In genomic region chr3L:4283428-4284089, dm6 we compare ENCODE assay signal across 1 fruit fly cellular context.
TF ChIP-seq lines count a peak whose summit lies in the region.

Gene srw, minus strand, starts transcription at chr3L:4283478.
Gene CG1316, plus strand, starts transcription at chr3L:4283851.

TF ChIP-seq in whole organism, embryonic, 481 proteins besides CTCF, POLR2A, EP300 and RAD21 (continued from another document and continues in another):
- no peak for TF ChIP-seq onecut (GFP tag; IDR thresholded peaks at IDR 0.05; lab: Robert Waterston, UW)
- TF ChIP-seq ara (GFP tag; IDR thresholded peaks at IDR 0.05; lab: Robert Waterston, UW), result no peak
- no peak for TF ChIP-seq CG12219 (GFP tag; optimal IDR thresholded peaks at IDR 0.05; lab: Kevin White, UChicago)
- TF ChIP-seq knrl (GFP tag; IDR thresholded peaks at IDR 0.05; lab: Robert Waterston, UW; ENCODE audit: partially characterized antibody), result peak; percentile 25; the same call in 1 of the 3 replicates
- no peak for TF ChIP-seq corto (GFP tag; optimal IDR thresholded peaks at IDR 0.05; lab: Kevin White, UChicago)
- TF ChIP-seq CG17186 (GFP tag; optimal IDR thresholded peaks at IDR 0.05; lab: Kevin White, UChicago), result no peak
- TF ChIP-seq CG12299 (tag; optimal IDR thresholded peaks at IDR 0.05; lab: Kevin White, UChicago), result no peak
- TF ChIP-seq CG6272 (GFP tag; IDR thresholded peaks at IDR 0.05; lab: Robert Waterston, UW), result no peak
- no peak for TF ChIP-seq ftz-f1 (GFP tag; optimal IDR thresholded peaks at IDR 0.05; lab: Kevin White, UChicago)
- no peak for TF ChIP-seq org-1 (GFP tag; optimal IDR thresholded peaks at IDR 0.05; lab: Kevin White, UChicago)
- TF ChIP-seq CG3847 (GFP tag; IDR thresholded peaks at IDR 0.05; lab: Robert Waterston, UW), result no peak
- TF ChIP-seq CG16863 (GFP tag; optimal IDR thresholded peaks at IDR 0.05; lab: Kevin White, UChicago), result no peak
- TF ChIP-seq vvl (GFP tag; IDR thresholded peaks at IDR 0.05; lab: Robert Waterston, UW), result no peak
- TF ChIP-seq odd (GFP tag; optimal IDR thresholded peaks at IDR 0.05; lab: Kevin White, UChicago), result no peak
- no peak for TF ChIP-seq CrebB (tag; optimal IDR thresholded peaks at IDR 0.05; lab: Kevin White, UChicago)
- no peak for TF ChIP-seq D (optimal IDR thresholded peaks at IDR 0.05; lab: Kevin White, UChicago)
- TF ChIP-seq D (GFP tag; optimal IDR thresholded peaks at IDR 0.05; lab: Kevin White, UChicago), result no peak
- 0 out of 2 replicates have a peak, but pooled peaks have one; percentile 39 for TF ChIP-seq unc-4 (GFP tag; IDR thresholded peaks at IDR 0.05; lab: Robert Waterston, UW; ENCODE audit: partially characterized antibody)
- no peak for TF ChIP-seq bowl (GFP tag; IDR thresholded peaks at IDR 0.05; lab: Robert Waterston, UW)
- TF ChIP-seq chif (GFP tag; optimal IDR thresholded peaks at IDR 0.05; lab: Kevin White, UChicago), result no peak
- TF ChIP-seq sens (GFP tag; lab: Kevin White, UChicago), result peak; percentile 26
- no peak for TF ChIP-seq Sox100B (GFP tag; optimal IDR thresholded peaks at IDR 0.05; lab: Kevin White, UChicago)
- TF ChIP-seq CG31388 (GFP tag; optimal IDR thresholded peaks at IDR 0.05; lab: Kevin White, UChicago), result no peak
- TF ChIP-seq CG2199 (GFP tag; IDR thresholded peaks at IDR 0.05; lab: Robert Waterston, UW), result no peak
- TF ChIP-seq crol (GFP tag; IDR thresholded peaks at IDR 0.05; lab: Robert Waterston, UW), result no peak
- TF ChIP-seq zen2 (GFP tag; IDR thresholded peaks at IDR 0.05; lab: Robert Waterston, UW; ENCODE audit: partially characterized antibody), result no peak
- TF ChIP-seq CG9727 (GFP tag; optimal IDR thresholded peaks at IDR 0.05; lab: Kevin White, UChicago), result no peak
- TF ChIP-seq CG12071 (GFP tag; optimal IDR thresholded peaks at IDR 0.05; lab: Kevin White, UChicago), result no peak
- no peak for TF ChIP-seq CG3838 (GFP tag; optimal IDR thresholded peaks at IDR 0.05; lab: Kevin White, UChicago)
- no peak for TF ChIP-seq gcm (GFP tag; optimal IDR thresholded peaks at IDR 0.05; lab: Kevin White, UChicago)
- TF ChIP-seq CG5180 (GFP tag; optimal IDR thresholded peaks at IDR 0.05; lab: Kevin White, UChicago), result no peak
- no peak for TF ChIP-seq dati (GFP tag; IDR thresholded peaks at IDR 0.05; lab: Robert Waterston, UW)
- TF ChIP-seq Fer2 (tag; optimal IDR thresholded peaks at IDR 0.05; lab: Kevin White, UChicago), result no peak
- no peak for TF ChIP-seq pnt (GFP tag; optimal IDR thresholded peaks at IDR 0.05; lab: Kevin White, UChicago)
- no peak for TF ChIP-seq CG17612 (GFP tag; IDR thresholded peaks at IDR 0.05; lab: Robert Waterston, UW)
- no peak for TF ChIP-seq zfh1 (GFP tag; IDR thresholded peaks at IDR 0.05; lab: Robert Waterston, UW)
- TF ChIP-seq Dll (GFP tag; IDR thresholded peaks at IDR 0.05; lab: Robert Waterston, UW; ENCODE audit: partially characterized antibody), result 0 out of 4 replicates have a peak, but pooled peaks have one; percentile 14
- TF ChIP-seq CG15514 (GFP tag; optimal IDR thresholded peaks at IDR 0.05; lab: Kevin White, UChicago), result peak; percentile 99
- no peak for TF ChIP-seq Fer3 (tag; optimal IDR thresholded peaks at IDR 0.05; lab: Kevin White, UChicago)
- TF ChIP-seq chinmo (GFP tag; IDR thresholded peaks at IDR 0.05; lab: Robert Waterston, UW; ENCODE audit: partially characterized antibody), result no peak
- TF ChIP-seq CG31441 (GFP tag; IDR thresholded peaks at IDR 0.05; lab: Robert Waterston, UW), result no peak
- no peak for TF ChIP-seq ttk (GFP tag; IDR thresholded peaks at IDR 0.05; lab: Robert Waterston, UW)
- TF ChIP-seq CG8281 (tag; optimal IDR thresholded peaks at IDR 0.05; lab: Kevin White, UChicago), result no peak
- no peak for TF ChIP-seq Hr39 (optimal IDR thresholded peaks at IDR 0.05; lab: Kevin White, UChicago)
- no peak for TF ChIP-seq Nf-YC (tag; optimal IDR thresholded peaks at IDR 0.05; lab: Kevin White, UChicago)
- no peak for TF ChIP-seq Lim3 (GFP tag; IDR thresholded peaks at IDR 0.05; lab: Robert Waterston, UW)
- TF ChIP-seq lola (GFP tag; optimal IDR thresholded peaks at IDR 0.05; lab: Kevin White, UChicago), result no peak
- no peak for TF ChIP-seq dmrt11E (tag; optimal IDR thresholded peaks at IDR 0.05; lab: Kevin White, UChicago)
- TF ChIP-seq CG10209 (GFP tag; optimal IDR thresholded peaks at IDR 0.05; lab: Kevin White, UChicago), result no peak
- peak; percentile 47 for TF ChIP-seq Scr (GFP tag; IDR thresholded peaks at IDR 0.05; lab: Robert Waterston, UW; ENCODE audit: partially characterized antibody)
- no peak for TF ChIP-seq ap (GFP tag; IDR thresholded peaks at IDR 0.05; lab: Robert Waterston, UW)
- TF ChIP-seq CG15011 (GFP tag; optimal IDR thresholded peaks at IDR 0.05; lab: Kevin White, UChicago), result no peak
- no peak for TF ChIP-seq Spps (tag; optimal IDR thresholded peaks at IDR 0.05; lab: Kevin White, UChicago)
- no peak for TF ChIP-seq MTF-1 (GFP tag; optimal IDR thresholded peaks at IDR 0.05; lab: Kevin White, UChicago; ENCODE audit: borderline replicate concordance)
- no peak for TF ChIP-seq CG8924 (tag; optimal IDR thresholded peaks at IDR 0.05; lab: Kevin White, UChicago)
- no peak for TF ChIP-seq disco-r (GFP tag; optimal IDR thresholded peaks at IDR 0.05; lab: Kevin White, UChicago)
- no peak for TF ChIP-seq CG6765 (GFP tag; optimal IDR thresholded peaks at IDR 0.05; lab: Kevin White, UChicago)
- TF ChIP-seq ham (GFP tag; IDR thresholded peaks at IDR 0.05; lab: Robert Waterston, UW), result no peak
- TF ChIP-seq sim (GFP tag; IDR thresholded peaks at IDR 0.05; lab: Robert Waterston, UW), result no peak
- no peak for TF ChIP-seq gro (GFP tag; optimal IDR thresholded peaks at IDR 0.05; lab: Kevin White, UChicago)
- no peak for TF ChIP-seq CG1602 (GFP tag; optimal IDR thresholded peaks at IDR 0.05; lab: Kevin White, UChicago)
- TF ChIP-seq jumu (GFP tag; optimal IDR thresholded peaks at IDR 0.05; lab: Kevin White, UChicago), result no peak
- TF ChIP-seq cg (GFP tag; optimal IDR thresholded peaks at IDR 0.05; lab: Kevin White, UChicago), result no peak
- TF ChIP-seq Oli (tag; optimal IDR thresholded peaks at IDR 0.05; lab: Kevin White, UChicago), result no peak
- TF ChIP-seq tin (GFP tag; optimal IDR thresholded peaks at IDR 0.05; lab: Kevin White, UChicago), result no peak
- TF ChIP-seq CG10462 (GFP tag; optimal IDR thresholded peaks at IDR 0.05; lab: Kevin White, UChicago), result no peak
- TF ChIP-seq CG4360 (GFP tag; IDR thresholded peaks at IDR 0.05; lab: Robert Waterston, UW), result no peak
- no peak for TF ChIP-seq Max (GFP tag; optimal IDR thresholded peaks at IDR 0.05; lab: Kevin White, UChicago)
- no peak for TF ChIP-seq wek (GFP tag; optimal IDR thresholded peaks at IDR 0.05; lab: Kevin White, UChicago)
- peak; percentile 54 for TF ChIP-seq HmgZ (tag; optimal IDR thresholded peaks at IDR 0.05; lab: Kevin White, UChicago)
- no peak for TF ChIP-seq run (tag; optimal IDR thresholded peaks at IDR 0.05; lab: Kevin White, UChicago)
- TF ChIP-seq danr (GFP tag; IDR thresholded peaks at IDR 0.05; lab: Robert Waterston, UW), result no peak
- TF ChIP-seq CG6854 (GFP tag; optimal IDR thresholded peaks at IDR 0.05; lab: Kevin White, UChicago), result no peak
- no peak for TF ChIP-seq CG12744 (GFP tag; optimal IDR thresholded peaks at IDR 0.05; lab: Kevin White, UChicago)
- TF ChIP-seq fd102C (GFP tag; optimal IDR thresholded peaks at IDR 0.05; lab: Kevin White, UChicago), result no peak
- TF ChIP-seq CG3726 (GFP tag; IDR thresholded peaks at IDR 0.05; lab: Robert Waterston, UW), result no peak
- no peak for TF ChIP-seq nerfin-1 (tag; optimal IDR thresholded peaks at IDR 0.05; lab: Kevin White, UChicago)
- peak; percentile 52 for TF ChIP-seq CG1603 (tag; optimal IDR thresholded peaks at IDR 0.05; lab: Kevin White, UChicago)
- TF ChIP-seq Pdp1 (GFP tag; optimal IDR thresholded peaks at IDR 0.05; lab: Kevin White, UChicago), result no peak
- no peak for TF ChIP-seq CG12942 (GFP tag; optimal IDR thresholded peaks at IDR 0.05; lab: Kevin White, UChicago)
- no peak for TF ChIP-seq bcd (GFP tag; optimal IDR thresholded peaks at IDR 0.05; lab: Kevin White, UChicago)
- TF ChIP-seq CG8765 (GFP tag; IDR thresholded peaks at IDR 0.05; lab: Robert Waterston, UW), result no peak
- TF ChIP-seq HLH4C (GFP tag; IDR thresholded peaks at IDR 0.05; lab: Robert Waterston, UW; ENCODE audit: partially characterized antibody), result no peak; the same call in 2 of the 3 replicates
- peak; percentile 81 for TF ChIP-seq Med (GFP tag; lab: Kevin White, UChicago)
- TF ChIP-seq maf-S (GFP tag; optimal IDR thresholded peaks at IDR 0.05; lab: Kevin White, UChicago), result no peak
- TF ChIP-seq C15 (GFP tag; IDR thresholded peaks at IDR 0.05; lab: Robert Waterston, UW), result no peak
- TF ChIP-seq bbx (GFP tag; IDR thresholded peaks at IDR 0.05; lab: Robert Waterston, UW; ENCODE audit: partially characterized antibody), result peak; percentile 60
- TF ChIP-seq CG13296 (GFP tag; optimal IDR thresholded peaks at IDR 0.05; lab: Kevin White, UChicago), result no peak
- no peak for TF ChIP-seq GATAe (GFP tag; conservative IDR thresholded peaks at IDR 0.05; lab: Robert Waterston, UW)
- no peak for TF ChIP-seq Lhr (GFP tag; optimal IDR thresholded peaks at IDR 0.05; lab: Kevin White, UChicago)
- no peak for TF ChIP-seq al (GFP tag; IDR thresholded peaks at IDR 0.05; lab: Robert Waterston, UW)
- TF ChIP-seq luna (GFP tag; optimal IDR thresholded peaks at IDR 0.05; lab: Kevin White, UChicago), result no peak
- no peak for TF ChIP-seq lbe (GFP tag; optimal IDR thresholded peaks at IDR 0.05; lab: Kevin White, UChicago)
- TF ChIP-seq CG10565 (GFP tag; optimal IDR thresholded peaks at IDR 0.05; lab: Kevin White, UChicago), result no peak
- no peak for TF ChIP-seq CG11093 (GFP tag; IDR thresholded peaks at IDR 0.05; lab: Robert Waterston, UW)
- TF ChIP-seq Hsf (GFP tag; optimal IDR thresholded peaks at IDR 0.05; lab: Kevin White, UChicago), result no peak
- no peak for TF ChIP-seq Dip3 (GFP tag; optimal IDR thresholded peaks at IDR 0.05; lab: Kevin White, UChicago)
- no peak for TF ChIP-seq CG6254 (GFP tag; optimal IDR thresholded peaks at IDR 0.05; lab: Kevin White, UChicago)
- TF ChIP-seq CG4730 (GFP tag; IDR thresholded peaks at IDR 0.05; lab: Robert Waterston, UW), result no peak
- TF ChIP-seq CG7928 (GFP tag; optimal IDR thresholded peaks at IDR 0.05; lab: Kevin White, UChicago), result peak; percentile 29
- TF ChIP-seq CG2875 (GFP tag; optimal IDR thresholded peaks at IDR 0.05; lab: Kevin White, UChicago), result no peak
- no peak for TF ChIP-seq CG1792 (GFP tag; optimal IDR thresholded peaks at IDR 0.05; lab: Kevin White, UChicago)
- no peak for TF ChIP-seq CG13624 (GFP tag; optimal IDR thresholded peaks at IDR 0.05; lab: Kevin White, UChicago)
- TF ChIP-seq CG8388 (GFP tag; optimal IDR thresholded peaks at IDR 0.05; lab: Kevin White, UChicago), result no peak
- no peak for TF ChIP-seq grn (GFP tag; optimal IDR thresholded peaks at IDR 0.05; lab: Kevin White, UChicago)
- no peak for TF ChIP-seq gem (tag; optimal IDR thresholded peaks at IDR 0.05; lab: Kevin White, UChicago)
- no peak for TF ChIP-seq CG5953 (GFP tag; IDR thresholded peaks at IDR 0.05; lab: Robert Waterston, UW)
- TF ChIP-seq Ets97D (GFP tag; optimal IDR thresholded peaks at IDR 0.05; lab: Kevin White, UChicago), result no peak
- TF ChIP-seq jing (GFP tag; optimal IDR thresholded peaks at IDR 0.05; lab: Kevin White, UChicago), result no peak
- TF ChIP-seq CG14014 (GFP tag; IDR thresholded peaks at IDR 0.05; lab: Robert Waterston, UW), result no peak
- TF ChIP-seq CG34224 (GFP tag; IDR thresholded peaks at IDR 0.05; lab: Robert Waterston, UW; ENCODE audit: partially characterized antibody), result peak; percentile 44; the same call in 1 of the 3 replicates
- no peak for TF ChIP-seq CG6813 (GFP tag; optimal IDR thresholded peaks at IDR 0.05; lab: Kevin White, UChicago)
- TF ChIP-seq Bteb2 (GFP tag; optimal IDR thresholded peaks at IDR 0.05; lab: Kevin White, UChicago), result no peak
- TF ChIP-seq CG12236 (GFP tag; optimal IDR thresholded peaks at IDR 0.05; lab: Kevin White, UChicago), result no peak
- no peak for TF ChIP-seq kni (GFP tag; optimal IDR thresholded peaks at IDR 0.05; lab: Kevin White, UChicago)
- no peak for TF ChIP-seq bab2 (GFP tag; optimal IDR thresholded peaks at IDR 0.05; lab: Kevin White, UChicago)
- TF ChIP-seq Tbp (GFP tag; optimal IDR thresholded peaks at IDR 0.05; lab: Kevin White, UChicago), result no peak
- no peak for TF ChIP-seq aop (GFP tag; IDR thresholded peaks at IDR 0.05; lab: Robert Waterston, UW)
- no peak for TF ChIP-seq CG11247 (GFP tag; IDR thresholded peaks at IDR 0.05; lab: Robert Waterston, UW)
- no peak for TF ChIP-seq Antp (GFP tag; optimal IDR thresholded peaks at IDR 0.05; lab: Kevin White, UChicago)
- no peak for TF ChIP-seq kah (GFP tag; optimal IDR thresholded peaks at IDR 0.05; lab: Kevin White, UChicago)
- peak; percentile 17 for TF ChIP-seq Fer1 (GFP tag; optimal IDR thresholded peaks at IDR 0.05; lab: Kevin White, UChicago)
- peak; percentile 23 for TF ChIP-seq stwl (tag; optimal IDR thresholded peaks at IDR 0.05; lab: Kevin White, UChicago)
- no peak for TF ChIP-seq CoRest (tag; optimal IDR thresholded peaks at IDR 0.05; lab: Kevin White, UChicago)
- TF ChIP-seq CG30403 (GFP tag; optimal IDR thresholded peaks at IDR 0.05; lab: Kevin White, UChicago), result no peak
- TF ChIP-seq ken (GFP tag; IDR thresholded peaks at IDR 0.05; lab: Robert Waterston, UW), result no peak
- TF ChIP-seq CG14050 (GFP tag; IDR thresholded peaks at IDR 0.05; lab: Robert Waterston, UW), result no peak
- peak; percentile 43 for TF ChIP-seq bigmax (GFP tag; optimal IDR thresholded peaks at IDR 0.05; lab: Kevin White, UChicago)
- peak; percentile 35; the same call in 1 of the 3 replicates for TF ChIP-seq Opbp (GFP tag; IDR thresholded peaks at IDR 0.05; lab: Robert Waterston, UW; ENCODE audit: partially characterized antibody)
- no peak for TF ChIP-seq Xrp1 (GFP tag; IDR thresholded peaks at IDR 0.05; lab: Robert Waterston, UW)
- no peak for TF ChIP-seq CG18011 (GFP tag; optimal IDR thresholded peaks at IDR 0.05; lab: Kevin White, UChicago)
- TF ChIP-seq CG13287 (GFP tag; IDR thresholded peaks at IDR 0.05; lab: Robert Waterston, UW; ENCODE audit: partially characterized antibody), result peak; percentile 49
- TF ChIP-seq repo (GFP tag; optimal IDR thresholded peaks at IDR 0.05; lab: Kevin White, UChicago), result no peak
- TF ChIP-seq cwo (GFP tag; optimal IDR thresholded peaks at IDR 0.05; lab: Kevin White, UChicago), result no peak
- peak; percentile 53 for TF ChIP-seq CG2116 (GFP tag; optimal IDR thresholded peaks at IDR 0.05; lab: Kevin White, UChicago)
- no peak for TF ChIP-seq grau (tag; optimal IDR thresholded peaks at IDR 0.05; lab: Kevin White, UChicago)
- TF ChIP-seq CG4820 (GFP tag; optimal IDR thresholded peaks at IDR 0.05; lab: Kevin White, UChicago), result no peak
- peak; percentile 55; the same call in 1 of the 3 replicates for TF ChIP-seq row (GFP tag; IDR thresholded peaks at IDR 0.05; lab: Robert Waterston, UW)
